Worm (Caenorhabditis elegans) whole organism, midembryonic: ENCODE results near the gene F11A5.18.

Experiments
- T22C8.4 ChIP-seq: fragments of 200-800 bp; sonication (Bioruptor generic); IDR thresholded peaks from 2 replicates; pipeline ENCODE4 v1.3.6; 2022; ENCODE audit warnings: missing genetic modification characterization, missing compliant biosample characterization
- cog-1 ChIP-seq: sonication (generic microtip); optimal IDR thresholded peaks from 2 replicates; lab custom pipeline; 2016; ENCODE audit warnings: missing genetic modification characterization, missing compliant biosample characterization
- flt-1 ChIP-seq: fragments of 200-800 bp; sonication (Bioruptor generic); IDR thresholded peaks from 2 replicates; pipeline ENCODE4 v1.3.6; 2022; ENCODE audit warnings: missing genetic modification characterization, missing compliant biosample characterization
- klf-2 ChIP-seq: fragments of 200-800 bp; sonication (Bioruptor generic); conservative IDR thresholded peaks from 2 replicates; pipeline ENCODE4 v1.3.6; 2022; ENCODE audit warnings: missing genetic modification reagents, missing genetic modification characterization, missing compliant biosample characterization
- med-1 ChIP-seq: sonication (generic microtip); optimal IDR thresholded peaks from 2 replicates; lab custom pipeline; 2017; ENCODE audit warnings: missing genetic modification characterization, mild to moderate bottlenecking, missing compliant biosample characterization, antibody characterized with exemption, missing genetic modification reagents; ENCODE audit not compliant: insufficient read depth
- ref-1 ChIP-seq: fragments of 200-800 bp; sonication (Bioruptor generic); conservative IDR thresholded peaks from 2 replicates; pipeline ENCODE4 v1.3.6; 2022; ENCODE audit warnings: missing genetic modification reagents, missing genetic modification characterization, missing compliant biosample characterization
- tab-1 ChIP-seq: fragments of 200-800 bp; sonication (Bioruptor generic); IDR thresholded peaks from 2 replicates; pipeline ENCODE4 v1.3.6; 2022; ENCODE audit warnings: missing genetic modification characterization, missing compliant biosample characterization
- ztf-23 ChIP-seq: fragments of 200-800 bp; sonication (Bioruptor generic); IDR thresholded peaks from 2 replicates; pipeline ENCODE4 v1.3.6; 2022; ENCODE audit warnings: missing genetic modification reagents, missing genetic modification characterization, missing compliant biosample characterization
- ztf-29 ChIP-seq: fragments of 200-800 bp; sonication (Bioruptor generic); IDR thresholded peaks from 2 replicates; pipeline ENCODE4 v1.3.6; 2022; ENCODE audit warnings: missing genetic modification reagents, missing genetic modification characterization, missing compliant biosample characterization

The F11A5.18 gene

ce11 chrV:16171721-16172120 lies 31.0 kb upstream of the F11A5.18 start, which contains the start of gene K05D4.9:
K05D4.9 (minus strand) TSS chrV:16171821.
- TF ChIP-seq cog-1, result no peak
- TF ChIP-seq klf-2 (GFP tag; lab: Robert Waterston, UW), result no peak
- no peak for TF ChIP-seq ref-1
- no peak for TF ChIP-seq flt-1 (GFP tag; lab: Robert Waterston, UW)
- no peak for TF ChIP-seq med-1 (GFP tag; lab: Kevin White, UChicago)
- TF ChIP-seq ztf-23 (GFP tag; lab: Robert Waterston, UW), result no peak
- TF ChIP-seq tab-1 (GFP tag; lab: Robert Waterston, UW), result no peak
- no peak for TF ChIP-seq T22C8.4 (GFP tag; lab: Robert Waterston, UW)
- TF ChIP-seq ztf-29 (GFP tag; lab: Robert Waterston, UW), result no peak

- TF ChIP-seq T22C8.4 (GFP tag; lab: Robert Waterston, UW) (no peak), cog-1 (no peak), tab-1 (GFP tag; lab: Robert Waterston, UW) (no peak), flt-1 (GFP tag; lab: Robert Waterston, UW) (no peak), klf-2 (GFP tag; lab: Robert Waterston, UW) (no peak), ztf-29 (GFP tag; lab: Robert Waterston, UW) (no peak)
Observed at ce11 chrV:16174109-16174508, 28.6 kb upstream of the F11A5.18 start.

- no peak for TF ChIP-seq med-1 (GFP tag; lab: Kevin White, UChicago)
- no peak for TF ChIP-seq T22C8.4 (GFP tag; lab: Robert Waterston, UW)
- TF ChIP-seq cog-1, result no peak
- no peak for TF ChIP-seq flt-1 (GFP tag; lab: Robert Waterston, UW)
- no peak for TF ChIP-seq ref-1
- no peak for TF ChIP-seq ztf-29 (GFP tag; lab: Robert Waterston, UW)
- TF ChIP-seq klf-2 (GFP tag; lab: Robert Waterston, UW), result no peak
- no peak for TF ChIP-seq ztf-23 (GFP tag; lab: Robert Waterston, UW)
- no peak for TF ChIP-seq tab-1 (GFP tag; lab: Robert Waterston, UW)
Observed at ce11 chrV:16175227-16175626, 27.5 kb upstream of the F11A5.18 start.

- TF ChIP-seq klf-2 (GFP tag; lab: Robert Waterston, UW) (no peak), T22C8.4 (GFP tag; lab: Robert Waterston, UW) (no peak), ztf-29 (GFP tag; lab: Robert Waterston, UW) (no peak), med-1 (GFP tag; lab: Kevin White, UChicago) (no peak), ref-1 (no peak), flt-1 (GFP tag; lab: Robert Waterston, UW) (no peak), cog-1 (no peak), tab-1 (GFP tag; lab: Robert Waterston, UW) (no peak), ztf-23 (GFP tag; lab: Robert Waterston, UW) (no peak)
Observed at ce11 chrV:16175757-16176156, 27.0 kb upstream of the F11A5.18 start, which contains the start of gene cyp-33D1. cyp-33D1 (minus strand) TSS chrV:16175857.

ce11 chrV:16180350-16180749 lies 22.4 kb upstream of the F11A5.18 start, which contains the start of gene str-106:
str-106 (plus strand) TSS chrV:16180650.
- no peak for TF ChIP-seq ref-1
- no peak for TF ChIP-seq T22C8.4 (GFP tag; lab: Robert Waterston, UW)
- no peak for TF ChIP-seq cog-1
- TF ChIP-seq ztf-29 (GFP tag; lab: Robert Waterston, UW), result no peak
- no peak for TF ChIP-seq ztf-23 (GFP tag; lab: Robert Waterston, UW)
- TF ChIP-seq flt-1 (GFP tag; lab: Robert Waterston, UW), result no peak
- no peak for TF ChIP-seq med-1 (GFP tag; lab: Kevin White, UChicago)
- TF ChIP-seq tab-1 (GFP tag; lab: Robert Waterston, UW), result no peak
- TF ChIP-seq klf-2 (GFP tag; lab: Robert Waterston, UW), result no peak

ce11 chrV:16182110-16182509 lies 20.6 kb upstream of the F11A5.18 start, which contains the start of gene srz-13:
srz-13 (plus strand) TSS chrV:16182410.
- no peak for TF ChIP-seq tab-1 (GFP tag; lab: Robert Waterston, UW)
- TF ChIP-seq cog-1, result no peak
- no peak for TF ChIP-seq ref-1
- no peak for TF ChIP-seq flt-1 (GFP tag; lab: Robert Waterston, UW)
- TF ChIP-seq med-1 (GFP tag; lab: Kevin White, UChicago), result no peak
- no peak for TF ChIP-seq klf-2 (GFP tag; lab: Robert Waterston, UW)
- TF ChIP-seq ztf-29 (GFP tag; lab: Robert Waterston, UW), result no peak
- no peak for TF ChIP-seq ztf-23 (GFP tag; lab: Robert Waterston, UW)
- no peak for TF ChIP-seq T22C8.4 (GFP tag; lab: Robert Waterston, UW)

- TF ChIP-seq klf-2 (GFP tag; lab: Robert Waterston, UW) (no peak), tab-1 (GFP tag; lab: Robert Waterston, UW) (no peak), ref-1 (no peak), flt-1 (GFP tag; lab: Robert Waterston, UW) (no peak), ztf-23 (GFP tag; lab: Robert Waterston, UW) (no peak)
Observed at ce11 chrV:16182918-16183317, 19.8 kb upstream of the F11A5.18 start, which contains the start of gene srh-277. srh-277 (plus strand) TSS chrV:16183218.

- TF ChIP-seq ztf-23 (GFP tag; lab: Robert Waterston, UW) (no peak), cog-1 (no peak), T22C8.4 (GFP tag; lab: Robert Waterston, UW) (no peak), med-1 (GFP tag; lab: Kevin White, UChicago) (no peak), ref-1 (no peak)
Observed at ce11 chrV:16183357-16183756, 19.4 kb upstream of the F11A5.18 start, which contains the start of gene srz-14. srz-14 (plus strand) TSS chrV:16183657.

- TF ChIP-seq med-1 (GFP tag; lab: Kevin White, UChicago) (no peak), tab-1 (GFP tag; lab: Robert Waterston, UW) (no peak), ref-1 (no peak), ztf-23 (GFP tag; lab: Robert Waterston, UW) (no peak), flt-1 (GFP tag; lab: Robert Waterston, UW) (no peak), klf-2 (GFP tag; lab: Robert Waterston, UW) (no peak), T22C8.4 (GFP tag; lab: Robert Waterston, UW) (no peak), ztf-29 (GFP tag; lab: Robert Waterston, UW) (no peak), cog-1 (no peak)
Observed at ce11 chrV:16190485-16190884, 12.2 kb upstream of the F11A5.18 start, which contains the start of gene srh-281. srh-281 (plus strand) TSS chrV:16190785.
